Worm (Caenorhabditis elegans): ENCODE results near the gene set-24.

The set-24 gene

DNA sequence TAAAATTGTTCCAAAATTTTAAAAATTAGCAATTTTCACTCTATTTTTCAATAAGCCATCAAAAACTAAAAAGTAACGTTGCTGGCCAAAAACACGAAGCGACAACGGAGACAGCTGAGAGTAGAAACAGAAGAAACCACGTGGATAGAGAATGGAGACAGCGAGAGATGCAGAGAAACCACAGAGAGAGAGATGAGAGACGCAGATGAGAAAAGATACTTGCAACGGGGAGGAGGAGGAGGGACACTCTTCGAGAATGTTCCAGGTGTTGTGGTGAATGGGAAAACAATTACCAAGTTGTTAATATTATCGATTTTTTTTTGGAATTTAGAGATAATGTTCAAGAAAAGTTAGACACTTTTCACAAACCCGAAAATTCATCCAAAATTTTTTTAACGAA, 28.4 kb downstream of the set-24 start:
- TF ChIP-seq unc-62 (GFP tag; optimal IDR thresholded peaks at IDR 0.05), result no peak

DNA sequence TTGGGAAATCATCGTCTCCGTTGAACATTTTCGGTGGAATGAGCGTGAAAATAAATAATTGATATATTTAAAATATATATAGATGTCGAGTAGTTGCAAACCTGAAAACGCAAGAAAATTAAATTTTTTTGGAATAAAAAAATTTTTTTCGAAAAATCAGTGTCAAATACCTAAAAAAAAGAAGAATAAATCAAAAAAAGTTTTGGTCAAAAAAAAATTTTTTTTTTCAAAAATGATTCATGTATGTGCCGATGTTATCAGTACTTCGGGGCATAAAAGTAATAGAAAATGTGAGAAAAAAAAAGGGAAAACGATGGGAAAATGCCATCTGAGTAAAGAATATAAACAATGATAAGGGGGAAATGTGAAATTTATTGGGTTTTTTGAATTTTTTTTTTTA, 30.9 kb downstream of the set-24 start, which contains the start of gene Y17G7B.17:
Y17G7B.17 (minus strand) TSS at position 101 of the 400 bp plus-strand sequence.
- TF ChIP-seq unc-62 (GFP tag; optimal IDR thresholded peaks at IDR 0.05), result no peak

DNA sequence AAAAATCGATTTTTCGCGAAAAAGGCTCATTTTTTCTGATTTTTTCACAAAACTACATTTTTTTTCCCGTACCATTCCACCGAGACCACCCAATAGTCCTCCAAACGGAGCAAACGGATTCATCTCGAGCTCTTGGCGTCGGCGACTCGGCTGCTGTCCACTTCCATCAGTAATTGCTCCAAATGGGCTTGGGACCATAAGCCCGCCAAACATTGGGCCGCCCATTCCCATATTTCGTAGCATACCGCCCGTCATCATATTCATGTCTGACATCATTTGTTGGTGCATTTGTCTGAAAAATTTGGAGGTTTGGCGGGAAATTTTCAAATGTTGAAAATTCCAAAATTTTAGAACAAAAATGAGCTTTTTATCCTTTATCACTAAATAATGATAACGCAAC, 32.1 kb downstream of the set-24 start:
- TF ChIP-seq unc-62 (GFP tag; optimal IDR thresholded peaks at IDR 0.05), result no peak

DNA sequence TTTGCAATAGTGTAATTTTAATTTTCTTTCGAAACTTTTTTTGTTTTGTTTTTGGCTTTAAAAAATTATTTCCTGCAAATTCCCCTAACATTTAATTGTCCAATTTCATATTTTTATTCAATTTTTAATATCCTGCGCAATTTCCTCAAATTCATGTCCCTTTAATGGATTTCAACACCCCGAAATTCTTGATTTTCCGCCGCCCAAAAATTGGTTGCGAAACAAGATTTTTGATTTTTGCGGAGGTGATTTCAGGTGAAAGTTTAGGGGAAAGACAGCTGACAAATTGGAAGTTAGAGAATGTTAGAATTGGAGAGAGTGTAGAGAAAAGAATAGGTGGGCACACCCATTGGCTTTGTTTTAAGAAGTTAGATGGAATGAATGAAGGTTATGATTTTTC, 35.7 kb downstream of the set-24 start:
- TF ChIP-seq unc-62 (GFP tag; optimal IDR thresholded peaks at IDR 0.05), result no peak

DNA sequence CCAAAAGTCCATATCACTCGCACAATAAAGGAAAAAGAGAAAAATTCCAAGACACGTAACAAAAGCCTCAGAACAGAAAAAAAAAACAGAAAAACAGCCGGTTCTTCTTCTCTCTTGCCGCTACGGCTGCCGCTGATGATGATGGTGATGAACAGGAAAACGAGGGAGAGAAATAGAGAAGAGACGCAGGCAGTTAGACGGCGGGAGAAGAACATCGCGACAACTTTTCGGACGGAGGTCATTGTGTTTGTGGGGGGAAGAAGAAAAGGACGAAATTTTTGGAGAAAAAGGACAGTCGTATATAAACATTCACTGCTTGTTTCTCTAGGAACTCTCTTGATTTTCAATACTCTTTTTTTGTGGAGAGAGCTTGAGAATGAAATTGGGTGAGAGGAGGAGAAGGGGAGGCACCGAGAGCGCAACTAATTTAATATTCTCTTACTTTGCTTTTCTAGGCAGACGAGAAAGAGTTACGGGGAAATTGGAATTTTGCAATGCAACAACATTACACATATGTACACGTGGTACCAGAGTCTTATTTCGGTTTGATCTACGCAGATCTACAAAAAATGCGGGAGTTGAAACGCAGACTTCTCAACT, 41.1 kb downstream of the set-24 start:
- no peak for TF ChIP-seq unc-62 (GFP tag; optimal IDR thresholded peaks at IDR 0.05)

DNA sequence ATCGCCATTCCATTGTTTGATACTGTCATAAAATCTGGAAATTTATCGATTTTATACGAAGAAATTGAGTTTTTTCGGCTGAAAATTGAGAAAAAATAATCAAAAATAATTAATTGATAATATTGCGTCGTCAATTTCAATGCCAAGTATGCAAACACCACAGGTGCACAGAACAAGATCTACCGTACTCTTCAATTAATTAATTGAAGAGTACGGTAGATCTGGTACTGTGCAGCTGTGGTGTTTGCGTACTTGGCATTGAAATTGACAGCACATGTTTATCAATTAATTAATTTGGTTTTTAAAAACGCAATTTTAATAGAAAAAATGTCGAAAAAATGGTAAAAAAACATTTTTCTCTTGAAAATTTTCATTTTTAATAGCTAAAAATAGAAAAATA, 41.9 kb downstream of the set-24 start, which contains the start of gene cnt-1:
cnt-1 (minus strand) TSS at position 36 of the 400 bp plus-strand sequence.
- no peak for TF ChIP-seq unc-62 (GFP tag; optimal IDR thresholded peaks at IDR 0.05)

DNA sequence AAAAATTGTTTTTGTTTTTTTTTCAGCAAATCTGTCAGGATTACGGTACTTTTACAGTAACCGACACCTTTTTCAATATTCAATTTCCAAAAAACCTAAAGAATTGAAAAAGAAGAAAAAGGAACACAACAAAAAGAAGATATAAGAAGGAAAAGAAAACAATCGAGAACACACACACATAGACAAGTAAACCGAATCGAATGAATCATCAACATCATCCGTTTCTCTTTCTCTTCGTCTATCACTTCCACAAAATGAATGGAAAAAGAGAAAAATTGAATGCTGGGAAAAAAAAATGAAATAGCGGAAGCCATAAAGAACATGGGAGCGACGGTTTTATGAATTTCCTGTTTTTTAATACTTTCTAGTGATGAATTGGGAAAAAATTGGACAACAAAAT, 49.3 kb downstream of the set-24 start:
- TF ChIP-seq unc-62 (GFP tag; optimal IDR thresholded peaks at IDR 0.05), result no peak

DNA sequence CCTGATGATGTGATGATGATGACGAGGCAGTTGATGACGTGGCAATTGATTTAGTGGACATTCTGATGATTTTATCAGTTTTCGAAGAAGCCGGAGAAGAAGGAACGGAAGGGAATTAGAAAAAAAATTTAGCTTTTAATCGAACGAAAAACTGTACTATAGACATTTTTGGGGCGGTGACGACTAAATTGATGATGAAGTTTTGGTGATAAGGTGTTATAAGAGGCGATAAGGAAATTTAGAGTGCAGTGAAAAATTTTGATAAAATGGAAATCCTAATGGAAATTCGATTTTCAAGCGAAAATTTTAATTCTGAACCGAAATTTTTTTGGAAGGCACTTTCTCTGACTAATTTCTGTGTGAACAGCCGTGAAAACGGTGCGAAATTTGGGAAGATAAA, 50.8 kb downstream of the set-24 start:
- TF ChIP-seq unc-62 (GFP tag; optimal IDR thresholded peaks at IDR 0.05), result no peak

DNA sequence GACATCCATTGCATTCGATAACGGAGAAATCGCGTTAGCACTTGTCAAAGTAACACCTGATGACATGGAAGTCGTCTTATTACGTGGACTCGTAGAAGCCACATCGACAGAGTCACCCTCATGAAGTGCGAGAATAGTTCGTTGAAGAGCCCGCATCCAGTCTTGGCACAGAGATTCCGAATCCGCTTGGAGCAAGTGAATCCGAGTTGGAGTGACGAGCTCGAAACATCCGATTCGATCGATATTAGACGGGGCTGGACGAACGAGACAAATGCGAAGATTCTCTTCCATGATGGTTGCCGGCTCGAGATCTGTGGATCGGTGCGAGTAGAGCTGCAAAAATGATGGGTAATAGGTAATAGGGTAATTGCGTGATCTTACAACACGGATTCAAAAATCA, 53.5 kb downstream of the set-24 start:
- no peak for TF ChIP-seq unc-62 (GFP tag; optimal IDR thresholded peaks at IDR 0.05)

DNA sequence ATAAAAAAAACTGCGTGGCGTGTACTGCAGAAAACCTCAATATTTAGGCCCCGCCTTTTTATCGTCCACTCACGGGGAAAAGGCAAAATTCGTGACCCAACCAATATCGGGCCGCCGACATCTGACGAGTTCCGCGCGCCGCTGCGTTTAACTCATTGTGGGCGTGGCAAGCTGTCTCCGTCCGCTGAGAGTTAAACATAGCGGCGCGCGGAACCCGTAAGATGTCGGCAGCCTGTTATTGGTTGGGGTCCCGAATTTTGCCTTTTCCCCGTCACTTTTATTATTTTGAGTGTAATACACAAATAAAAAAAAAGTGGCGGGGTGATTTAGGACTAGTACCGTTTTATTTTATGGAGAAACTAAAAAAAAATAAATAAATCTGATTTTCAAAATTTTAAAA, 54.4 kb downstream of the set-24 start:
- no peak for TF ChIP-seq unc-62 (GFP tag; optimal IDR thresholded peaks at IDR 0.05)

DNA sequence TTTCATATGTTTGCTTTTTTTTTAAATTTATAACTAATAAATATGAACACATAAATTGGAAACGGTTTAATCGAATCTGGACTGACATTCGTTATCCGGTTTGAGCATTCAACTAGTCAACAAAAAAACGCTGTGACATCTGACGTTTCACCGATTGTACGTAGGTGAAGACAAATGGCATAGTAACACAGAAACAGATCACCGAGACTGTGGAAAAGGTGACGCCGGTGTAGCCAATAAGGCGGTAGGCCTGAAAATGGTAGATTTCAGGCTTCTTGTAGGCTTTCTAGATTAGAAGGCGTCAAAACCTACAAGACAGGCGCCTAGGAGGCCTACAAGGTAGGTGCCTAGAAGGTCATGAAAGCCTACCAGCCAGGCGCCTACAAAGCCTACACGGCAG, 59.5 kb downstream of the set-24 start:
- TF ChIP-seq unc-62 (GFP tag; optimal IDR thresholded peaks at IDR 0.05), result no peak

DNA sequence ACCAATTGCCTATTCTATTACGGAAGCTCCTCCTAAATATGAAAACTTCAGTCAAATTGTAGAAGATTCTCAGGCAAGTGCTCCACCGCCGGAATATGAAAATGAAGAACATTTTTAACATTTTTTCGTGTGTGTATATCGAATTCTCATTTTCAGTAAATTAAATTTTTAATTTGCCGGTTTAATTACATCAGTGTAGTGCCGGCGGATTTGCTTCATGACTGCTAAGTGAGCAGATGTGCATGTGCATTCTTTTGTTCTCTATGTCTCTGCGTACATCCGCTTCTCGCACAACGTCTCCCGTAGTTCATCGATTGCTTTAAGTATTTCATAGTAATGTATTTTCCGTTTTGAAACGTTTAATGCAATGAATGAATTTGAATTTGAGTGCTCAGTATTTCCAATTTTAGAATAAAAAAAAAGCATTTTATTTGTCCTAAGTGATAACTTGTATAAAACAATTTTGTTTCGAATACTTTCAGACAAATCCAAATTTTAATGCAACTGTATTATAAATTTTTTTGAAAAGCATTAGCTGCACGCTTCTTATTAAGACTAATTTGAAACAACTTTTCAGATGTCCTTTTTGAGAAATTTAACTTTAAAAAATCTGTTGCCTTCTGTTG, 63.2 kb downstream of the set-24 start, which contains the start of gene Y17G7B.22:
Y17G7B.22 (plus strand) TSS at position 576 of the 626 bp plus-strand sequence.
- TF ChIP-seq unc-62 (GFP tag; optimal IDR thresholded peaks at IDR 0.05), result no peak

All from whole organism, dauer.